Fruit fly (Drosophila melanogaster): ENCODE results near the gene CG6118.

dm6 chr3R:15467991-15468764, 33.6 kb upstream of the CG6118 start:
- TF ChIP-seq h (optimal IDR thresholded peaks at IDR 0.05), result no peak
- no peak for TF ChIP-seq psq (optimal IDR thresholded peaks at IDR 0.05)
- TF ChIP-seq Myc (optimal IDR thresholded peaks at IDR 0.05), result no peak
- TF ChIP-seq Sin3A (optimal IDR thresholded peaks at IDR 0.05), result no peak
- TF ChIP-seq insv (optimal IDR thresholded peaks at IDR 0.05), result no peak

Measured in Kc167 (cell line).